Worm (Caenorhabditis elegans) whole organism, L2 larva: ENCODE measurements around the gene Y19D2B.2.

Experiments
- C34F6.9 ChIP-seq: fragments of 150-350 bp; optimal IDR thresholded peaks from 2 replicates; lab custom pipeline; 2014; ENCODE audit warnings: missing biosample characterization, missing genetic modification characterization
- F13H6.1 ChIP-seq: sonication (generic microtip); optimal IDR thresholded peaks from 2 replicates; lab custom pipeline; 2016; ENCODE audit warnings: missing genetic modification characterization, missing compliant biosample characterization
- R02D3.7 ChIP-seq: fragments of 150-350 bp; optimal IDR thresholded peaks from 2 replicates; lab custom pipeline; 2014; ENCODE audit warnings: missing biosample characterization, missing genetic modification characterization
- Y55F3AM.14 ChIP-seq: fragments of 200-800 bp; sonication (Bioruptor generic); optimal IDR thresholded peaks from 2 replicates; lab custom pipeline; 2018; ENCODE audit warnings: mild to moderate bottlenecking, missing genetic modification characterization, missing compliant biosample characterization
- alr-1 ChIP-seq: fragments of 150-350 bp; optimal IDR thresholded peaks from 2 replicates; lab custom pipeline; 2014; ENCODE audit warnings: missing biosample characterization, missing genetic modification characterization
- aly-2 ChIP-seq: fragments of 150-350 bp; optimal IDR thresholded peaks from 2 replicates; lab custom pipeline; 2014; ENCODE audit warnings: missing biosample characterization, missing genetic modification characterization
- ama-1 ChIP-seq: fragments of 150-350 bp; optimal IDR thresholded peaks from 2 replicates; lab custom pipeline; 2018; ENCODE audit warnings: inconsistent platforms
- ceh-16 ChIP-seq: fragments of 150-350 bp; optimal IDR thresholded peaks from 2 replicates; lab custom pipeline; 2014; ENCODE audit warnings: missing biosample characterization, missing genetic modification characterization
- ceh-82 ChIP-seq: fragments of 150-350 bp; optimal IDR thresholded peaks from 2 replicates; lab custom pipeline; 2014; ENCODE audit warnings: missing biosample characterization, missing genetic modification characterization
- crh-2 ChIP-seq: sonication (generic microtip); optimal IDR thresholded peaks from 2 replicates; lab custom pipeline; 2017; ENCODE audit warnings: missing biosample characterization, missing genetic modification characterization
- dmd-4 ChIP-seq: sonication (generic microtip); optimal IDR thresholded peaks from 2 replicates; lab custom pipeline; 2017; ENCODE audit warnings: missing biosample characterization, missing genetic modification characterization
- elt-1 ChIP-seq: fragments of 150-350 bp; optimal IDR thresholded peaks from 2 replicates; lab custom pipeline; 2014; ENCODE audit warnings: missing biosample characterization, missing genetic modification characterization
- elt-3 ChIP-seq: sonication (generic microtip); optimal IDR thresholded peaks from 2 replicates; lab custom pipeline; 2017; ENCODE audit warnings: missing biosample characterization, missing genetic modification characterization
- fos-1 ChIP-seq: fragments of 150-350 bp; optimal IDR thresholded peaks from 2 replicates; lab custom pipeline; 2014; ENCODE audit warnings: missing biosample characterization, missing genetic modification characterization
- gmeb-1 ChIP-seq: fragments of 150-350 bp; optimal IDR thresholded peaks from 2 replicates; lab custom pipeline; 2014; ENCODE audit warnings: missing biosample characterization, missing genetic modification characterization
- lin-11 ChIP-seq: fragments of 150-350 bp; sonication (generic microtip); optimal IDR thresholded peaks from 2 replicates; lab custom pipeline; 2014; ENCODE audit warnings: missing biosample characterization, missing genetic modification characterization, inconsistent platforms, mixed read lengths
- lin-13 ChIP-seq: fragments of 150-350 bp; optimal IDR thresholded peaks from 2 replicates; lab custom pipeline; 2014; ENCODE audit warnings: missing biosample characterization, missing genetic modification reagents, missing genetic modification characterization
- lin-39 ChIP-seq: fragments of 150-350 bp; optimal IDR thresholded peaks from 2 replicates; lab custom pipeline; 2014; ENCODE audit warnings: missing biosample characterization, missing genetic modification reagents, missing genetic modification characterization
- lsy-2 ChIP-seq, 2 experiments: fragments of 150-350 bp in 1 of 2; sonication (generic microtip) in 1 of 2; optimal IDR thresholded peaks; 2 replicates each; lab custom pipeline; 2014 to 2017; ENCODE audit warnings: missing biosample characterization in 2 of 2, missing genetic modification characterization in 2 of 2
- mab-5 ChIP-seq: fragments of 150-350 bp; optimal IDR thresholded peaks from 2 replicates; lab custom pipeline; 2014; ENCODE audit warnings: missing biosample characterization, missing genetic modification characterization
- mbf-1 ChIP-seq: sonication (generic microtip); optimal IDR thresholded peaks from 2 replicates; lab custom pipeline; 2017; ENCODE audit warnings: missing biosample characterization, missing genetic modification characterization
- nhr-11 ChIP-seq: fragments of 150-350 bp; optimal IDR thresholded peaks from 2 replicates; lab custom pipeline; 2014; ENCODE audit warnings: missing biosample characterization, missing genetic modification characterization
- nhr-12 ChIP-seq: fragments of 150-350 bp; optimal IDR thresholded peaks from 2 replicates; lab custom pipeline; 2014; ENCODE audit warnings: missing biosample characterization, missing genetic modification characterization
- nhr-129 ChIP-seq: fragments of 150-350 bp; optimal IDR thresholded peaks from 2 replicates; lab custom pipeline; 2014; ENCODE audit warnings: missing biosample characterization, missing genetic modification characterization
- nhr-23 ChIP-seq: fragments of 150-350 bp; optimal IDR thresholded peaks from 2 replicates; lab custom pipeline; 2014; ENCODE audit warnings: missing biosample characterization, missing genetic modification reagents, missing genetic modification characterization
- nhr-6 ChIP-seq: fragments of 150-350 bp; optimal IDR thresholded peaks from 2 replicates; lab custom pipeline; 2014; ENCODE audit warnings: missing biosample characterization, missing genetic modification characterization
- nhr-77 ChIP-seq: fragments of 150-350 bp; optimal IDR thresholded peaks from 2 replicates; lab custom pipeline; 2014; ENCODE audit warnings: missing biosample characterization, missing genetic modification characterization
- peb-1 ChIP-seq: fragments of 150-350 bp; optimal IDR thresholded peaks from 2 replicates; lab custom pipeline; 2014; ENCODE audit warnings: missing biosample characterization, missing genetic modification characterization
- skn-1 ChIP-seq: sonication (generic microtip); optimal IDR thresholded peaks from 2 replicates; lab custom pipeline; 2017; ENCODE audit warnings: missing biosample characterization, missing genetic modification characterization
- sma-3 ChIP-seq: sonication (generic microtip); optimal IDR thresholded peaks from 2 replicates; lab custom pipeline; 2016; ENCODE audit warnings: missing genetic modification reagents, missing genetic modification characterization, missing compliant biosample characterization
- sma-9 ChIP-seq, 2 experiments: fragments of 150-350 bp in 1 of 2; sonication (generic microtip) in 1 of 2; optimal IDR thresholded peaks; 2 replicates each; lab custom pipeline; 2014 to 2016; ENCODE audit warnings: missing genetic modification characterization in 2 of 2, mild to moderate bottlenecking in 1 of 2, missing biosample characterization in 1 of 2, missing compliant biosample characterization in 1 of 2, missing genetic modification reagents in 1 of 2, moderate library complexity in 1 of 2
- snpc-4 ChIP-seq: fragments of 150-350 bp; optimal IDR thresholded peaks from 2 replicates; lab custom pipeline; 2014; ENCODE audit warnings: missing biosample characterization, missing genetic modification characterization
- unc-39 ChIP-seq: fragments of 150-350 bp; optimal IDR thresholded peaks from 2 replicates; lab custom pipeline; 2014; ENCODE audit warnings: missing biosample characterization, missing genetic modification characterization
- unc-55 ChIP-seq: fragments of 150-350 bp; sonication (generic microtip); optimal IDR thresholded peaks from 3 replicates; lab custom pipeline; 2014; ENCODE audit warnings: missing biosample characterization, missing genetic modification reagents, missing genetic modification characterization
- unc-62 ChIP-seq: fragments of 150-350 bp; optimal IDR thresholded peaks from 2 replicates; lab custom pipeline; 2014; ENCODE audit warnings: missing biosample characterization, missing genetic modification reagents, missing genetic modification characterization
- zag-1 ChIP-seq: fragments of 150-350 bp; optimal IDR thresholded peaks from 2 replicates; lab custom pipeline; 2014; ENCODE audit warnings: missing biosample characterization, missing genetic modification characterization
- ztf-1 ChIP-seq: fragments of 200-800 bp; sonication (Bioruptor generic); conservative IDR thresholded peaks from 2 replicates; pipeline ENCODE4 v1.3.6; 2022; ENCODE audit warnings: missing genetic modification characterization, missing compliant biosample characterization

Gene Y19D2B.2

DNA sequence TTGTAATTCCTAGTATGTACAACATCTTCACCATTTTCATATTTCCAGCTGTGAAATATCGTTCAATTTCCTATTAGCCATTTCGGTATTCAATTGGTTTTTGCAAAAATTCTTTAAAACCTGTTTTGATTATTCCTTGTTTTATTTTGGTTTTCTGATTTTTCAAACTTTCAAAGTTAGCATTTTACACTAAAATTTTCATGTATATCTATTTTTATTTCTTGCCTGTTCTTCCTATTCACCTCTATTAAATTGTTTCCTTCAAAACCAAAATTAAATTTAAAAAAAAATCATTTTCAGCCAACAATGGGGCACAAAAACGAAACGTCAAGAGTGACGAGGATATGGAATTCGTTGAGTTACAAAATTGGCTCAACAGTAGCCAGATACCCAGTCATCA lies 35.1 kb upstream of the Y19D2B.2 start, which contains the start of gene ptr-8:
ptr-8 (plus strand) TSS at position 301 of the 400 bp plus-strand sequence.
- TF ChIP-seq nhr-12 (tag; lab: Kevin White, UChicago) = no peak
- no peak for TF ChIP-seq mbf-1 (tag; lab: Kevin White, UChicago)
- no peak for TF ChIP-seq elt-1 (tag; lab: Kevin White, UChicago)
- TF ChIP-seq lin-13 = no peak
- no peak for TF ChIP-seq unc-39 (tag; lab: Kevin White, UChicago)
- no peak for TF ChIP-seq nhr-77 (tag; lab: Kevin White, UChicago)
- TF ChIP-seq mab-5 (tag; lab: Kevin White, UChicago) = no peak
- TF ChIP-seq nhr-23 (tag; lab: Kevin White, UChicago) = no peak
- TF ChIP-seq lsy-2 (tag; optimal IDR thresholded peaks at IDR 0.05; lab: Kevin White, UChicago) = no peak
- no peak for TF ChIP-seq alr-1 (tag; lab: Kevin White, UChicago)
- TF ChIP-seq nhr-129 (tag; lab: Kevin White, UChicago) = no peak
- TF ChIP-seq snpc-4 (tag; lab: Kevin White, UChicago) = no peak
- no peak for TF ChIP-seq R02D3.7 (tag; lab: Kevin White, UChicago)
- no peak for TF ChIP-seq nhr-11 (tag; lab: Kevin White, UChicago)

- TF ChIP-seq gmeb-1 (tag; lab: Kevin White, UChicago) (no peak), nhr-129 (tag; lab: Kevin White, UChicago) (no peak), peb-1 (no peak), sma-9 (GFP tag; optimal IDR thresholded peaks at IDR 0.05; lab: Kevin White, UChicago) (no peak), sma-9 (tag; optimal IDR thresholded peaks at IDR 0.05; lab: Kevin White, UChicago) (no peak), C34F6.9 (tag; lab: Kevin White, UChicago) (no peak), lin-39 (tag; lab: Kevin White, UChicago) (no peak), dmd-4 (tag; lab: Kevin White, UChicago) (no peak), elt-3 (tag; lab: Kevin White, UChicago) (no peak), unc-62 (GFP tag; lab: Kevin White, UChicago) (no peak), snpc-4 (tag; lab: Kevin White, UChicago) (no peak), ceh-16 (tag; lab: Kevin White, UChicago) (no peak), nhr-6 (tag; lab: Kevin White, UChicago) (no peak), sma-3 (GFP tag; lab: Kevin White, UChicago) (no peak), zag-1 (tag; lab: Kevin White, UChicago) (no peak), nhr-23 (tag; lab: Kevin White, UChicago) (no peak), unc-55 (no peak), fos-1 (tag; lab: Kevin White, UChicago) (no peak), lin-11 (tag; lab: Kevin White, UChicago) (no peak), skn-1 (no peak), ztf-1 (GFP tag; lab: Robert Waterston, UW) (no peak)
Observed at ce11 chrII:10894996-10895395, 29.1 kb upstream of the Y19D2B.2 start, which contains the start of gene sra-10. sra-10 (minus strand) TSS chrII:10895096.

DNA sequence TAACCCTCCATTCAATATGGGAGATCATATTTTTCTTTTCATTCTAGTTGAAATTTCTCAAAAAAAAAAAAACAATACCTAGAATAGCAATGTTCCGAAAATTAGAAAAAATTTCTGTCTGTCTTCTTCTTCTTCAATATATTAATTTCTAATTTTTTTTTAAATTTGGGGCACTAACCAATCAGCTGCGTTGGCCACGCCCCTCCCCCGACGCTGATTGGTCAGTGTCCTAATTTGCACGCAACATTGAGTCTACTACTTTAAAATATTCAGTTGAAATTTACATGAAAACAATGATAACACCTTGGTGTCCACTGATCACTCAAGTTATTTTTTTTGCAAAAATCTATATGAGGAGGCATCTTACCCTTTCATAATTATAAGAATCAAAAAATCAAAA lies 28.1 kb upstream of the Y19D2B.2 start:
- TF ChIP-seq snpc-4 (tag; lab: Kevin White, UChicago) (no peak), nhr-11 (tag; lab: Kevin White, UChicago) (no peak), aly-2 (no peak), F13H6.1 (no peak), Y55F3AM.14 (GFP tag; lab: Kevin White, UChicago) (no peak), peb-1 (no peak), C34F6.9 (tag; lab: Kevin White, UChicago) (no peak), nhr-77 (tag; lab: Kevin White, UChicago) (no peak)

DNA sequence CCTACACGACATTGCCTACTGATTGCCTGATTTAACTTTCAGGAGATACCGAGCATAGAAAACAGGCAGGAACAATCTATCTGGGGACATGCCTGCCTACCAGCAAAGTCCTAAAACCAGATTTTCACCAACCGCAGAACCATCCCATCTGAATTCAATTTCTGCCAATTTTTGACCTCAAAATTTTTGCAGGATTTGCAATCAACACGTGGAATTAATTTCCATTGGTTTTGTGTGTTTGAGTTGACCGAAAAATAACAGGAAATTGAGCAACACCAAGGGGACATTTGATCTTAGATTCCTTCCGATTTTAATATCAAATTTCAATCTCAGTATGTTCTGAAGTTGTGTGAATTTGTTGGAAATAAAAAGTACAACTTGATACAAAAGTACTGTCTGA lies 25.1 kb upstream of the Y19D2B.2 start:
- TF ChIP-seq ceh-82 (tag; lab: Kevin White, UChicago) = no peak
- no peak for TF ChIP-seq crh-2 (tag; lab: Kevin White, UChicago)
- no peak for TF ChIP-seq lin-11 (tag; lab: Kevin White, UChicago)
- no peak for TF ChIP-seq sma-9 (GFP tag; optimal IDR thresholded peaks at IDR 0.05; lab: Kevin White, UChicago)
- no peak for TF ChIP-seq sma-9 (tag; optimal IDR thresholded peaks at IDR 0.05; lab: Kevin White, UChicago)
- TF ChIP-seq lsy-2 (tag; optimal IDR thresholded peaks at IDR 0.05; lab: Kevin White, UChicago) = no peak
- TF ChIP-seq elt-1 (tag; lab: Kevin White, UChicago) = no peak
- TF ChIP-seq nhr-129 (tag; lab: Kevin White, UChicago) = no peak
- TF ChIP-seq lin-13 = no peak
- TF ChIP-seq lin-39 (tag; lab: Kevin White, UChicago) = no peak
- TF ChIP-seq unc-62 (GFP tag; lab: Kevin White, UChicago) = no peak
- no peak for TF ChIP-seq unc-39 (tag; lab: Kevin White, UChicago)
- TF ChIP-seq snpc-4 (tag; lab: Kevin White, UChicago) = no peak
- TF ChIP-seq zag-1 (tag; lab: Kevin White, UChicago) = no peak
- TF ChIP-seq ama-1 (lab: Kevin White, UChicago) = no peak
